Worm (Caenorhabditis elegans): Measurements from ENCODE around the gene pot-2.

DNA sequence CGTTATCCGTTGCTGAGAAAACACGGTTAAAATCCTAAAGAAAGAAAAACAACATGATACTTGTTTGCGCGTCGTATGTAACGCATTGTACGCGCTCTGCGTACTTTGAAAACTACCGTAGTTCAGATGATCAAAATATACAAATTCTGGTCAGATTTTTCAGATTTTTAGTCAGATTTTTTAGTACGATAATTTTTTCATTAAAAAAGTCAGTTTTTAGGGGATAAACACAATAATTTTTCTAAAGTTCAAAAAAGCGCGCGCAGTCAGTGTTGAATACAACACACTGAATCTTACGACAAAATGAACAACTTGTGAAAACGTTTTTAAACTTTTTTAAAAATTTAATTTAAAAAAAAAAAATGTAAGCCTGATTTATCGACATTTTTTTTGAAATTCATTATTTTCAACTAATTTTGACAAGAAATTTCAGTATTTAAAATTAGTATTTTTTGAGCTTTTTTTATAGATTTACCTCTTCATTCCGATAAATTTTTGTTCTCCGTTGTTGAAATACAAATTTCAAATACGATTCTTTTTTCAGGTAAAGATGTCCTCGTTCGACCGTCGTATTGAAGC is at the start of gene pot-2:
- no peak for TF ChIP-seq F13H6.1 (tag; optimal IDR thresholded peaks at IDR 0.05)
- TF ChIP-seq nhr-237 (tag; optimal IDR thresholded peaks at IDR 0.05) = no peak
- TF ChIP-seq snpc-4 (tag; optimal IDR thresholded peaks at IDR 0.05) = no peak
- TF ChIP-seq fos-1 (tag; optimal IDR thresholded peaks at IDR 0.05) = no peak
- TF ChIP-seq elt-3 (tag; optimal IDR thresholded peaks at IDR 0.05) = no peak
- no peak for TF ChIP-seq skn-1 (tag; optimal IDR thresholded peaks at IDR 0.05)
- TF ChIP-seq ceh-82 (tag; optimal IDR thresholded peaks at IDR 0.05) = no peak
- no peak for TF ChIP-seq unc-62 (GFP tag; optimal IDR thresholded peaks at IDR 0.05)
- no peak for TF ChIP-seq nhr-77 (tag; optimal IDR thresholded peaks at IDR 0.05)
- no peak for TF ChIP-seq ama-1 (optimal IDR thresholded peaks at IDR 0.05)
- TF ChIP-seq ztf-1 (GFP tag; conservative IDR thresholded peaks at IDR 0.05) = no peak
- no peak for TF ChIP-seq mdl-1 (tag; optimal IDR thresholded peaks at IDR 0.05)
- no peak for TF ChIP-seq ZK546.5 (tag; optimal IDR thresholded peaks at IDR 0.05)
- no peak for TF ChIP-seq blmp-1 (tag; optimal IDR thresholded peaks at IDR 0.05; ENCODE audit: insufficient read depth)
